Fruit fly (Drosophila melanogaster): ENCODE results near the gene Sdic1.
"Not testable (repeated sequence)": the region's sequence is repeated elsewhere in the genome, so short reads cannot be mapped to it uniquely, and the experiment has no call there.

DNA sequence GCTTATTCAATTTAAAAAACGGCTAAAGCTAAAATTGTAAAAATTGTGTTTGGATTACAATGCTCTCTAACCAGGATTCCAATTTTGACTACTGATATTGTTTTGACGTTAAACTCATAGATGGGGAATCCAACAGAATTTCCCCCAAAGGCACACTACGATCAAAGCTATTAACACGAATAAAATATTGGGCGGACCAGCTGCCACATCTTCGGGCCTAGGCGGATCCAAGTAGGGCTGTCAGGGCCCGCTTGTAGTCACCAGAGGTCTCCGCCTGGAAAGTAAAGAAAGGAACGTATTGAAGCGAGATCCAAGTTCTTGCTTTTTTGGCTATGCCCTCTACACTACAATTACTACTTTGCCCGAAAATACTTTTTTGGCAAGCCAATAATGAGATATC, at the start of gene Sdic1:
- TF ChIP-seq CG12768 (GFP tag; optimal IDR thresholded peaks at IDR 0.05); ovo (GFP tag; optimal IDR thresholded peaks at IDR 0.05); kay (GFP tag; ENCODE audit: borderline replicate concordance); Mnt (GFP tag; optimal IDR thresholded peaks at IDR 0.05); CG1620 (GFP tag; optimal IDR thresholded peaks at IDR 0.05); Hr96 (GFP tag; optimal IDR thresholded peaks at IDR 0.05); CG7101 (tag; optimal IDR thresholded peaks at IDR 0.05); cnc (optimal IDR thresholded peaks at IDR 0.05); Crg-1 (GFP tag; optimal IDR thresholded peaks at IDR 0.05): not testable (repeated sequence)
